Fruit fly (Drosophila melanogaster): ENCODE results near the gene Pdp1.
A peak's percentile ranks its signal among the peaks of the same experiment; 100 is the strongest.

Pdp1 gene

dm6 chr3L:7854752-7855454 is 12.3 kb downstream of the Pdp1 start (continued):
- TF ChIP-seq Neu2 (GFP tag; optimal IDR thresholded peaks at IDR 0.05; ENCODE audit: borderline replicate concordance) (no peak), gt (GFP tag; IDR thresholded peaks at IDR 0.05) (no peak), tx (GFP tag; optimal IDR thresholded peaks at IDR 0.05) (no peak), sima (GFP tag; optimal IDR thresholded peaks at IDR 0.05) (no peak), Aef1 (GFP tag; IDR thresholded peaks at IDR 0.05) (no peak), Sin3A (optimal IDR thresholded peaks at IDR 0.05) (no peak), CG3995 (GFP tag; optimal IDR thresholded peaks at IDR 0.05) (no peak), crp (GFP tag; optimal IDR thresholded peaks at IDR 0.05) (peak in 1 of 2 experiments; percentile 57), insv (GFP tag; optimal IDR thresholded peaks at IDR 0.05) (peak in 1 of 2 experiments; percentile 35), CG17568 (GFP tag; optimal IDR thresholded peaks at IDR 0.05) (peak; percentile 89), CG2202 (tag; optimal IDR thresholded peaks at IDR 0.05) (peak; percentile 52), CG7271 (tag; optimal IDR thresholded peaks at IDR 0.05) (peak; percentile 74), CG14860 (GFP tag; IDR thresholded peaks at IDR 0.05; ENCODE audit: partially characterized antibody) (no peak), sens-2 (GFP tag; IDR thresholded peaks at IDR 0.05) (0 out of 2 replicates have a peak, but pooled peaks have one; percentile 29), Atf3 (GFP tag; optimal IDR thresholded peaks at IDR 0.05) (no peak), HLHmδ (GFP tag; optimal IDR thresholded peaks at IDR 0.05) (peak; percentile 98), Med (GFP tag) (peak; percentile 94), pzg (GFP tag; optimal IDR thresholded peaks at IDR 0.05) (no peak), CG8290 (GFP tag; optimal IDR thresholded peaks at IDR 0.05) (no peak), CG8290 (tag; optimal IDR thresholded peaks at IDR 0.05) (peak; percentile 66 to 68), CG12219 (GFP tag; optimal IDR thresholded peaks at IDR 0.05) (peak; percentile 85), Hey (tag; optimal IDR thresholded peaks at IDR 0.05) (peak; percentile 64), lilli (GFP tag; optimal IDR thresholded peaks at IDR 0.05) (peak; percentile 37), usp (GFP tag; optimal IDR thresholded peaks at IDR 0.05) (no peak), CG9876 (GFP tag; optimal IDR thresholded peaks at IDR 0.05) (no peak), CG1529 (GFP tag; optimal IDR thresholded peaks at IDR 0.05) (peak; percentile 69), bbx (GFP tag; IDR thresholded peaks at IDR 0.05; ENCODE audit: partially characterized antibody) (no peak; the same call in 1 of the 2 replicates), HHEX (GFP tag; optimal IDR thresholded peaks at IDR 0.05) (peak; percentile 91), Xbp1 (GFP tag; optimal IDR thresholded peaks at IDR 0.05) (no peak), dmrt11E (tag; optimal IDR thresholded peaks at IDR 0.05) (no peak), hkb (optimal IDR thresholded peaks at IDR 0.05) (no peak), hkb (GFP tag; IDR thresholded peaks at IDR 0.05) (peak; percentile 80), CG32532 (GFP tag; IDR thresholded peaks at IDR 0.05) (no peak; the same call in 1 of the 2 replicates), psq (GFP tag; optimal IDR thresholded peaks at IDR 0.05) (no peak), gcm (GFP tag; optimal IDR thresholded peaks at IDR 0.05) (peak; percentile 66), CG12769 (tag; optimal IDR thresholded peaks at IDR 0.05) (peak; percentile 76), CG9817 (tag; optimal IDR thresholded peaks at IDR 0.05) (no peak), Dip3 (GFP tag; optimal IDR thresholded peaks at IDR 0.05) (no peak), pita (GFP tag; optimal IDR thresholded peaks at IDR 0.05) (no peak), HmgD (GFP tag; optimal IDR thresholded peaks at IDR 0.05) (no peak), CG15514 (GFP tag; optimal IDR thresholded peaks at IDR 0.05) (peak; percentile 85), CG10209 (GFP tag; optimal IDR thresholded peaks at IDR 0.05) (peak; percentile 12), CG12104 (GFP tag; optimal IDR thresholded peaks at IDR 0.05) (no peak), chn (GFP tag; optimal IDR thresholded peaks at IDR 0.05) (no peak), zen2 (GFP tag; IDR thresholded peaks at IDR 0.05; ENCODE audit: partially characterized antibody) (no peak), slp2 (GFP tag; optimal IDR thresholded peaks at IDR 0.05) (no peak), PHDP (tag; optimal IDR thresholded peaks at IDR 0.05) (peak; percentile 62), lmd (GFP tag; IDR thresholded peaks at IDR 0.05) (no peak), CG7839 (tag; optimal IDR thresholded peaks at IDR 0.05) (peak; percentile 36), CG11723 (GFP tag; optimal IDR thresholded peaks at IDR 0.05) (peak; percentile 75)
